Worm (Caenorhabditis elegans) whole organism, L1 larva: ENCODE data around the gene Y64H9A.2.

Experiments used
- C16A3.4 ChIP-seq: fragments of 150-350 bp; optimal IDR thresholded peaks from 2 replicates; lab custom pipeline; 2014; ENCODE audit warnings: missing biosample characterization, missing genetic modification characterization
- C34B4.2 ChIP-seq: sonication (generic microtip); optimal IDR thresholded peaks from 2 replicates; lab custom pipeline; 2017; ENCODE audit warnings: mild to moderate bottlenecking, missing genetic modification characterization, missing compliant biosample characterization
- ama-1 ChIP-seq: fragments of 150-350 bp; optimal IDR thresholded peaks from 2 replicates; lab custom pipeline; 2014
- blmp-1 ChIP-seq: fragments of 150-350 bp; optimal IDR thresholded peaks from 2 replicates; lab custom pipeline; 2014; ENCODE audit warnings: missing biosample characterization, missing genetic modification characterization
- ceh-82 ChIP-seq, 3 experiments: fragments of 150-350 bp in 1 of 3; sonication (generic microtip) in 2 of 3; optimal IDR thresholded peaks; 2 replicates each; lab custom pipeline; 2014 to 2017; ENCODE audit warnings: missing biosample characterization in 3 of 3, missing genetic modification characterization in 3 of 3
- ceh-88 ChIP-seq: fragments of 200-800 bp; sonication (Bioruptor generic); IDR thresholded peaks from 2 replicates; pipeline ENCODE4 v1.3.6; 2022; ENCODE audit warnings: missing genetic modification characterization, missing compliant biosample characterization
- ceh-90 ChIP-seq: sonication (generic microtip); optimal IDR thresholded peaks from 2 replicates; lab custom pipeline; 2016; ENCODE audit warnings: missing genetic modification characterization, missing compliant biosample characterization
- ces-1 ChIP-seq: fragments of 150-350 bp; optimal IDR thresholded peaks from 2 replicates; lab custom pipeline; 2014; ENCODE audit warnings: missing biosample characterization, missing genetic modification reagents, missing genetic modification characterization
- dpl-1 ChIP-seq, 3 experiments: fragments of 150-350 bp in 2 of 3; sonication (generic microtip) in 1 of 3; optimal IDR thresholded peaks; 2 replicates each; lab custom pipeline; 2014 to 2017; ENCODE audit warnings: missing biosample characterization in 3 of 3, missing genetic modification characterization in 3 of 3, missing genetic modification reagents in 3 of 3
- efl-1 ChIP-seq, 4 experiments: fragments of 150-350 bp; optimal IDR thresholded peaks in 3 of 4; peaks in 1 of 4; 1 replicate in 1 of 4; 2 replicates in 3 of 4; lab custom pipeline; 2014; ENCODE audit warnings: missing biosample characterization in 2 of 4, missing genetic modification characterization in 2 of 4, missing genetic modification reagents in 2 of 4
- efl-3 ChIP-seq: fragments of 200-800 bp; sonication (Bioruptor generic); optimal IDR thresholded peaks from 2 replicates; lab custom pipeline; 2018; ENCODE audit warnings: mild to moderate bottlenecking, missing genetic modification characterization, missing compliant biosample characterization
- elt-2 ChIP-seq: sonication (generic microtip); optimal IDR thresholded peaks from 2 replicates; lab custom pipeline; 2016; ENCODE audit warnings: missing genetic modification characterization, mild to moderate bottlenecking, inconsistent platforms, missing compliant biosample characterization, missing genetic modification reagents
- ets-5 ChIP-seq: fragments of 200-800 bp; sonication (Bioruptor generic); IDR thresholded peaks from 2 replicates; pipeline ENCODE4 v1.3.6; 2022; ENCODE audit warnings: missing genetic modification characterization, missing compliant biosample characterization
- fkh-10 ChIP-seq: sonication (generic microtip); optimal IDR thresholded peaks from 2 replicates; lab custom pipeline; 2017; ENCODE audit warnings: missing biosample characterization, missing genetic modification reagents, missing genetic modification characterization
- fkh-8 ChIP-seq: sonication (generic microtip); optimal IDR thresholded peaks from 2 replicates; lab custom pipeline; 2016; ENCODE audit warnings: mild to moderate bottlenecking, missing genetic modification characterization, missing compliant biosample characterization
- hlh-4 ChIP-seq: sonication (generic microtip); optimal IDR thresholded peaks from 2 replicates; lab custom pipeline; 2016; ENCODE audit warnings: mild to moderate bottlenecking, missing genetic modification characterization, missing compliant biosample characterization
- hpl-2 ChIP-seq: fragments of 150-350 bp; optimal IDR thresholded peaks from 2 replicates; lab custom pipeline; 2014; ENCODE audit warnings: missing biosample characterization, missing genetic modification reagents, missing genetic modification characterization
- lin-14 ChIP-seq: fragments of 200-800 bp; sonication (Bioruptor generic); optimal IDR thresholded peaks from 2 replicates; lab custom pipeline; 2018; ENCODE audit warnings: mild to moderate bottlenecking, missing genetic modification characterization, moderate library complexity, missing compliant biosample characterization
- lin-15B ChIP-seq: fragments of 150-350 bp; sonication (generic microtip); optimal IDR thresholded peaks from 3 replicates; lab custom pipeline; 2014; ENCODE audit warnings: missing biosample characterization, missing genetic modification characterization
- lin-35 ChIP-seq, 2 experiments: fragments of 150-350 bp; optimal IDR thresholded peaks; 2 replicates each; lab custom pipeline; 2014; ENCODE audit warnings: missing biosample characterization in 2 of 2, missing genetic modification characterization in 2 of 2, missing genetic modification reagents in 2 of 2
- lsy-2 ChIP-seq, 2 experiments: fragments of 150-350 bp; optimal IDR thresholded peaks; 2 replicates each; lab custom pipeline; 2014; ENCODE audit warnings: missing biosample characterization in 2 of 2, missing genetic modification characterization in 2 of 2
- mdl-1 ChIP-seq, 2 experiments: fragments of 150-350 bp; optimal IDR thresholded peaks; 2 replicates each; lab custom pipeline; 2014 to 2017; ENCODE audit warnings: missing biosample characterization in 2 of 2, missing genetic modification characterization in 2 of 2, inconsistent platforms in 1 of 2
- mef-2 ChIP-seq: fragments of 150-350 bp; optimal IDR thresholded peaks from 2 replicates; lab custom pipeline; 2014; ENCODE audit warnings: missing biosample characterization, missing genetic modification characterization
- mep-1 ChIP-seq: fragments of 150-350 bp; optimal IDR thresholded peaks from 2 replicates; lab custom pipeline; 2014; ENCODE audit warnings: missing biosample characterization, missing genetic modification characterization
- nhr-20 ChIP-seq: sonication (generic microtip); optimal IDR thresholded peaks from 2 replicates; lab custom pipeline; 2016; ENCODE audit warnings: mild to moderate bottlenecking, missing genetic modification characterization, missing compliant biosample characterization
- nhr-237 ChIP-seq: fragments of 150-350 bp; optimal IDR thresholded peaks from 2 replicates; lab custom pipeline; 2014; ENCODE audit warnings: missing biosample characterization, missing genetic modification characterization
- nhr-47 ChIP-seq: sonication (generic microtip); optimal IDR thresholded peaks from 2 replicates; lab custom pipeline; 2016; ENCODE audit warnings: mild to moderate bottlenecking, missing genetic modification characterization, moderate library complexity, missing compliant biosample characterization
- nhr-71 ChIP-seq: sonication (generic microtip); optimal IDR thresholded peaks from 2 replicates; lab custom pipeline; 2016; ENCODE audit warnings: mild to moderate bottlenecking, missing genetic modification characterization, moderate library complexity, missing compliant biosample characterization
- nhr-76 ChIP-seq: sonication (generic microtip); optimal IDR thresholded peaks from 2 replicates; lab custom pipeline; 2017; ENCODE audit warnings: missing biosample characterization, missing genetic modification characterization
- nhr-77 ChIP-seq: fragments of 150-350 bp; optimal IDR thresholded peaks from 2 replicates; lab custom pipeline; 2014; ENCODE audit warnings: missing biosample characterization, missing genetic modification characterization
- nhr-84 ChIP-seq: sonication (generic microtip); optimal IDR thresholded peaks from 2 replicates; lab custom pipeline; 2017; ENCODE audit warnings: missing biosample characterization, missing genetic modification characterization
- nhr-90 ChIP-seq: sonication (generic microtip); optimal IDR thresholded peaks from 2 replicates; lab custom pipeline; 2016; ENCODE audit warnings: mild to moderate bottlenecking, missing genetic modification characterization, missing compliant biosample characterization; ENCODE audit not compliant: poor library complexity
- pax-3 ChIP-seq: fragments of 200-800 bp; sonication (Bioruptor generic); optimal IDR thresholded peaks from 2 replicates; lab custom pipeline; 2018; ENCODE audit warnings: mild to moderate bottlenecking, missing genetic modification characterization, moderate library complexity, missing compliant biosample characterization
- pqm-1 ChIP-seq: sonication (generic microtip); optimal IDR thresholded peaks from 3 replicates; lab custom pipeline; 2017; ENCODE audit warnings: missing biosample characterization, missing genetic modification characterization
- rnt-1 ChIP-seq: sonication (generic microtip); optimal IDR thresholded peaks from 2 replicates; lab custom pipeline; 2016; ENCODE audit warnings: mild to moderate bottlenecking, missing genetic modification characterization, moderate library complexity, missing compliant biosample characterization
- snu-23 ChIP-seq: sonication (generic microtip); optimal IDR thresholded peaks from 2 replicates; lab custom pipeline; 2016; ENCODE audit warnings: missing genetic modification characterization, missing compliant biosample characterization
- sptf-1 ChIP-seq: fragments of 150-350 bp; optimal IDR thresholded peaks from 2 replicates; lab custom pipeline; 2014; ENCODE audit warnings: missing biosample characterization, missing genetic modification characterization
- sup-37 ChIP-seq: fragments of 200-800 bp; sonication (Bioruptor generic); optimal IDR thresholded peaks from 2 replicates; lab custom pipeline; 2018; ENCODE audit warnings: mild to moderate bottlenecking, missing genetic modification characterization, missing compliant biosample characterization
- tbx-2 ChIP-seq: sonication (generic microtip); optimal IDR thresholded peaks from 2 replicates; lab custom pipeline; 2016; ENCODE audit warnings: missing genetic modification characterization, missing compliant biosample characterization
- unc-130 ChIP-seq: fragments of 150-350 bp; optimal IDR thresholded peaks from 2 replicates; lab custom pipeline; 2017; ENCODE audit warnings: missing biosample characterization, missing genetic modification characterization, inconsistent platforms
- unc-62 ChIP-seq: fragments of 150-350 bp; optimal IDR thresholded peaks from 2 replicates; lab custom pipeline; 2014; ENCODE audit warnings: missing biosample characterization, missing genetic modification reagents, missing genetic modification characterization
- xbp-1 ChIP-seq: sonication (generic microtip); optimal IDR thresholded peaks from 2 replicates; lab custom pipeline; 2016; ENCODE audit warnings: missing genetic modification characterization, missing compliant biosample characterization
- zag-1 ChIP-seq: fragments of 150-350 bp; optimal IDR thresholded peaks from 2 replicates; lab custom pipeline; 2014; ENCODE audit warnings: missing biosample characterization, missing genetic modification characterization
- zip-4 ChIP-seq: fragments of 200-800 bp; sonication (Bioruptor generic); optimal IDR thresholded peaks from 2 replicates; lab custom pipeline; 2018; ENCODE audit warnings: mild to moderate bottlenecking, missing genetic modification characterization, moderate library complexity, missing compliant biosample characterization

Y64H9A.2 gene

ce11 chrX:5043887-5044286, at the start of gene Y64H9A.2:
TSS of gene Y64H9A.2 (plus strand) at chrX:5043976.
- TF ChIP-seq blmp-1 (tag; lab: Kevin White, UChicago) (peak; percentile 91), nhr-76 (tag; lab: Kevin White, UChicago) (no peak)

DNA sequence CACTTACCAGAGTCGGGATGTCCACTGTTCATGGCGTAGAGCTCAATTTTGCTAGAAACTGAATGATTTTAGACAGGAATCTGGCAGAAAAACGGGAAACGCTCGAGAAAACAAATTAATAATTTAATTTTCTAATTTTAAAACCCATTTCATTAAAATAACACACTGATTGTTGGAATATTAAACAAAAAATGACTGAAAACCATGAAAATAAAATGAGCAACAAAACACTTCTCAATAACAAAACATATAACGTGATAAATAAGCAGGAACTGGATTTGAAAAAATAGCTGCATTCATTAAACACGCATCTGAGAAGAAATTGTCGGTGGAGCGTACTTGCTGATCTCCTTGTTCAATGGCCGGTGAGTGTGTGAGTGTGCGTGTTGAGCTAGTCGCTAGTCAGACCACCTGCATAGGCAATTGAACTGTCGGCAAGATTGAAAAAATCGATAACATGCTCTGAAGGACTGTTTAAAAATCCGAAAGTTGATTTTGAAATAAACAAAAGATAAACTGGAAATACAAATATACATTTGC, 46.2 kb upstream of the Y64H9A.2 start, which contains the start of gene ZC8.6:
ZC8.6 (minus strand) TSS at position 51 of the 540 bp plus-strand sequence.
- TF ChIP-seq efl-3 (GFP tag; lab: Kevin White, UChicago) = no peak
- TF ChIP-seq hlh-4 (tag; lab: Kevin White, UChicago) = no peak
- no peak for TF ChIP-seq zip-4 (GFP tag; lab: Kevin White, UChicago)
- TF ChIP-seq sup-37 (GFP tag; lab: Kevin White, UChicago) = no peak
- peak in 1 of 2 experiments; percentile 36 for TF ChIP-seq mdl-1 (tag; optimal IDR thresholded peaks at IDR 0.05; lab: Kevin White, UChicago)
- peak; percentile 39 for TF ChIP-seq nhr-71
- peak; percentile 7 for TF ChIP-seq rnt-1
- peak in 1 of 2 experiments; percentile 10 for TF ChIP-seq efl-1 (optimal IDR thresholded peaks at IDR 0.05; lab: Kevin White, UChicago)
- peak; percentile 35 to 88 for TF ChIP-seq efl-1 (GFP tag; optimal IDR thresholded peaks at IDR 0.05 in 1 of 2; lab: Kevin White, UChicago)
- peak; percentile 35 for TF ChIP-seq nhr-47
- TF ChIP-seq lin-15B (tag; lab: Kevin White, UChicago) = peak; percentile 54
- TF ChIP-seq unc-130 (tag; lab: Kevin White, UChicago) = no peak
- TF ChIP-seq nhr-20 = peak; percentile 6
- peak; percentile 57 for TF ChIP-seq snu-23 (GFP tag; lab: Kevin White, UChicago)
- no peak for TF ChIP-seq nhr-90
- TF ChIP-seq ama-1 (lab: Kevin White, UChicago) = no peak
- TF ChIP-seq ceh-90 (tag; lab: Kevin White, UChicago) = no peak
- no peak for TF ChIP-seq unc-62 (GFP tag; lab: Kevin White, UChicago)
- TF ChIP-seq ceh-82 (tag; optimal IDR thresholded peaks at IDR 0.05; lab: Kevin White, UChicago) = peak in 1 of 3 experiments; percentile 44
- no peak for TF ChIP-seq fkh-10 (GFP tag; lab: Kevin White, UChicago)
- TF ChIP-seq pax-3 (tag; lab: Kevin White, UChicago) = no peak
- TF ChIP-seq nhr-77 (tag; lab: Kevin White, UChicago) = peak; percentile 5
- TF ChIP-seq dpl-1 (GFP tag; optimal IDR thresholded peaks at IDR 0.05; lab: Kevin White, UChicago) = peak in 1 of 3 experiments; percentile 52
- TF ChIP-seq hpl-2 (GFP tag; lab: Kevin White, UChicago) = no peak
- no peak for TF ChIP-seq zag-1 (tag; lab: Kevin White, UChicago)
- peak; percentile 18 to 56 for TF ChIP-seq lin-35 (GFP tag; optimal IDR thresholded peaks at IDR 0.05; lab: Kevin White, UChicago)
- TF ChIP-seq nhr-84 (tag; lab: Kevin White, UChicago) = no peak
- peak; percentile 69 for TF ChIP-seq C16A3.4 (tag; lab: Kevin White, UChicago)
- peak; percentile 4 for TF ChIP-seq elt-2 (tag; lab: Kevin White, UChicago)
- peak; percentile 67 for TF ChIP-seq lin-14 (GFP tag; lab: Kevin White, UChicago)
- no peak for TF ChIP-seq ces-1 (GFP tag; lab: Kevin White, UChicago)
- TF ChIP-seq sptf-1 = no peak
- TF ChIP-seq C34B4.2 = no peak
- no peak for TF ChIP-seq ets-5
- no peak for TF ChIP-seq mef-2 (tag; lab: Kevin White, UChicago)
- no peak for TF ChIP-seq ceh-88
- TF ChIP-seq tbx-2 = peak; percentile 13
- TF ChIP-seq xbp-1 = peak; percentile 42
- peak; percentile 68 for TF ChIP-seq mep-1
- peak; percentile 17 for TF ChIP-seq fkh-8 (tag; lab: Kevin White, UChicago)
- TF ChIP-seq lsy-2 (tag; optimal IDR thresholded peaks at IDR 0.05; lab: Kevin White, UChicago) = no peak
- TF ChIP-seq pqm-1 (tag; lab: Kevin White, UChicago) = no peak
- TF ChIP-seq nhr-237 (tag; lab: Kevin White, UChicago) = no peak
- TF ChIP-seq, all 84 proteins: peak for 19
